Fruit fly (Drosophila melanogaster): ENCODE measurements around the gene CG6729.

- TF ChIP-seq CG8301 (tag; optimal IDR thresholded peaks at IDR 0.05) = no peak
- TF ChIP-seq CG32121 (GFP tag; IDR thresholded peaks at IDR 0.05) = no peak
- no peak for TF ChIP-seq CG13204 (GFP tag; optimal IDR thresholded peaks at IDR 0.05)
- TF ChIP-seq D1 (tag; optimal IDR thresholded peaks at IDR 0.05) = no peak
- no peak for TF ChIP-seq CG10348 (GFP tag; IDR thresholded peaks at IDR 0.05)
- TF ChIP-seq Snoo (tag; optimal IDR thresholded peaks at IDR 0.05) = no peak
- no peak for TF ChIP-seq rn (GFP tag; IDR thresholded peaks at IDR 0.05)
- TF ChIP-seq CG4496 (GFP tag; IDR thresholded peaks at IDR 0.05) = no peak
- no peak for TF ChIP-seq CG34367 (tag; optimal IDR thresholded peaks at IDR 0.05)
Measured at dm6 chr2L:10769708-10770107, 26.0 kb upstream of the CG6729 start, which contains the start of gene CG6724.
